Fruit fly (Drosophila melanogaster) whole organism, embryonic: ENCODE results near the gene Teh2.

Source experiments
- ATbp ChIP-seq: fragments of 200-800 bp; sonication (Bioruptor generic); optimal IDR thresholded peaks from 2 replicates; lab custom pipeline; 2017; ENCODE audit warnings: missing biosample characterization, mild to moderate bottlenecking, missing genetic modification characterization, missing genetic modification reagents
- Adf1 ChIP-seq: fragments of 200-800 bp; sonication (Bioruptor generic); IDR thresholded peaks from 2 replicates; pipeline ENCODE4 v1.3.6; 2022; ENCODE audit warnings: missing biosample characterization, missing genetic modification characterization
- Atf6 ChIP-seq: fragments of 200-800 bp; sonication (Bioruptor generic); IDR thresholded peaks from 2 replicates; pipeline ENCODE4 v1.3.6; 2022; ENCODE audit warnings: missing biosample characterization, missing genetic modification characterization
- Bteb2 ChIP-seq: fragments of 200-800 bp; sonication (Bioruptor generic); optimal IDR thresholded peaks from 2 replicates; lab custom pipeline; 2016; ENCODE audit warnings: missing biosample characterization, missing genetic modification characterization
- CG10267 ChIP-seq: fragments of 200-800 bp; sonication (Bioruptor generic); optimal IDR thresholded peaks from 2 replicates; lab custom pipeline; 2018; ENCODE audit warnings: missing biosample characterization, mild to moderate bottlenecking, missing genetic modification characterization, moderate library complexity
- CG10274 ChIP-seq: fragments of 200-800 bp; sonication (Bioruptor generic); optimal IDR thresholded peaks from 3 replicates; lab custom pipeline; 2017; ENCODE audit warnings: missing biosample characterization, mild to moderate bottlenecking, missing genetic modification characterization
- CG12219 ChIP-seq: fragments of 200-800 bp; sonication (Bioruptor generic); optimal IDR thresholded peaks from 3 replicates; lab custom pipeline; 2018; ENCODE audit warnings: missing biosample characterization, mild to moderate bottlenecking, missing genetic modification characterization
- CG13894 ChIP-seq: fragments of 200-800 bp; sonication (Bioruptor generic); optimal IDR thresholded peaks from 3 replicates; lab custom pipeline; 2018; ENCODE audit warnings: missing biosample characterization, mild to moderate bottlenecking, missing genetic modification characterization, moderate library complexity
- CG15011 ChIP-seq: fragments of 200-800 bp; sonication (Bioruptor generic); optimal IDR thresholded peaks from 3 replicates; lab custom pipeline; 2018; ENCODE audit warnings: missing biosample characterization, mild to moderate bottlenecking, missing genetic modification characterization
- CG15269 ChIP-seq: fragments of 200-800 bp; sonication (Bioruptor generic); optimal IDR thresholded peaks from 2 replicates; lab custom pipeline; 2018; ENCODE audit warnings: missing biosample characterization, mild to moderate bottlenecking, missing genetic modification characterization, moderate library complexity
- CG17328 ChIP-seq: fragments of 200-800 bp; sonication (Bioruptor generic); IDR thresholded peaks from 2 replicates; pipeline ENCODE4 v1.3.6; 2022; ENCODE audit warnings: missing biosample characterization, missing genetic modification characterization
- CG17385 ChIP-seq: fragments of 200-800 bp; sonication (Bioruptor generic); optimal IDR thresholded peaks from 3 replicates; lab custom pipeline; 2018; ENCODE audit warnings: missing biosample characterization, mild to moderate bottlenecking, missing genetic modification characterization
- CG17829 ChIP-seq: fragments of 200-800 bp; optimal IDR thresholded peaks from 2 replicates; lab custom pipeline; 2019; ENCODE audit warnings: missing biosample characterization, mild to moderate bottlenecking, missing genetic modification characterization, moderate library complexity
- CG1792 ChIP-seq: fragments of 200-800 bp; sonication (Bioruptor generic); optimal IDR thresholded peaks from 2 replicates; lab custom pipeline; 2016; ENCODE audit warnings: missing biosample characterization, missing genetic modification characterization
- CG2129 ChIP-seq: fragments of 200-800 bp; sonication (Bioruptor generic); IDR thresholded peaks from 2 replicates; pipeline ENCODE4 v1.3.6; 2022; ENCODE audit warnings: missing biosample characterization, missing genetic modification characterization; ENCODE audit not compliant: partially characterized antibody
- CG2875 ChIP-seq: fragments of 200-800 bp; sonication (Bioruptor generic); optimal IDR thresholded peaks from 2 replicates; lab custom pipeline; 2017; ENCODE audit warnings: missing biosample characterization, mild to moderate bottlenecking, missing genetic modification characterization, missing genetic modification reagents
- CG3065 ChIP-seq: fragments of 200-800 bp; sonication (Bioruptor generic); optimal IDR thresholded peaks from 2 replicates; lab custom pipeline; 2016; ENCODE audit warnings: missing biosample characterization, missing genetic modification characterization
- CG4328 ChIP-seq: fragments of 200-800 bp; sonication (Bioruptor generic); optimal IDR thresholded peaks from 3 replicates; lab custom pipeline; 2017; ENCODE audit warnings: missing biosample characterization, missing genetic modification reagents, missing genetic modification characterization
- CG6689 ChIP-seq: fragments of 200-800 bp; sonication (Bioruptor generic); IDR thresholded peaks from 2 replicates; pipeline ENCODE4 v1.3.6; 2022; ENCODE audit warnings: missing biosample characterization, missing genetic modification characterization
- CG7987 ChIP-seq: fragments of 200-800 bp; sonication (Bioruptor generic); optimal IDR thresholded peaks from 2 replicates; lab custom pipeline; 2018; ENCODE audit warnings: missing biosample characterization, mild to moderate bottlenecking, missing genetic modification characterization, moderate library complexity
- CG9797 ChIP-seq: fragments of 200-800 bp; sonication (Bioruptor generic); optimal IDR thresholded peaks from 3 replicates; lab custom pipeline; 2018; ENCODE audit warnings: missing biosample characterization, mild to moderate bottlenecking, missing genetic modification characterization
- Camta ChIP-seq: fragments of 200-800 bp; sonication (Bioruptor generic); optimal IDR thresholded peaks from 2 replicates; lab custom pipeline; 2016; ENCODE audit warnings: missing biosample characterization, missing genetic modification characterization
- CoRest ChIP-seq: fragments of 200-800 bp; sonication (Bioruptor generic); optimal IDR thresholded peaks from 3 replicates; lab custom pipeline; 2018; ENCODE audit warnings: missing biosample characterization, mild to moderate bottlenecking, missing genetic modification characterization, moderate library complexity
- D19A ChIP-seq: fragments of 200-800 bp; optimal IDR thresholded peaks from 3 replicates; lab custom pipeline; 2019; ENCODE audit warnings: missing biosample characterization, mild to moderate bottlenecking, missing genetic modification characterization, moderate library complexity
- HHEX ChIP-seq: fragments of 200-800 bp; sonication (Bioruptor generic); optimal IDR thresholded peaks from 3 replicates; lab custom pipeline; 2017; ENCODE audit warnings: missing biosample characterization, mild to moderate bottlenecking, missing genetic modification characterization, missing genetic modification reagents
- HmgD ChIP-seq: fragments of 200-800 bp; sonication (Bioruptor generic); optimal IDR thresholded peaks from 3 replicates; lab custom pipeline; 2016; ENCODE audit warnings: missing biosample characterization, missing genetic modification characterization
- Meics ChIP-seq: fragments of 200-800 bp; sonication (Bioruptor generic); optimal IDR thresholded peaks from 2 replicates; lab custom pipeline; 2017; ENCODE audit warnings: missing biosample characterization, mild to moderate bottlenecking, missing genetic modification characterization
- Myb ChIP-seq: fragments of 200-800 bp; sonication (Bioruptor generic); optimal IDR thresholded peaks from 2 replicates; lab custom pipeline; 2016; ENCODE audit warnings: missing biosample characterization, missing genetic modification characterization
- Neu2 ChIP-seq: fragments of 200-800 bp; sonication (Bioruptor generic); optimal IDR thresholded peaks from 3 replicates; lab custom pipeline; 2016; ENCODE audit warnings: missing biosample characterization, missing genetic modification characterization, borderline replicate concordance
- Oaz ChIP-seq: fragments of 200-800 bp; sonication (Bioruptor generic); IDR thresholded peaks from 2 replicates; pipeline ENCODE4 v1.3.6; 2022; ENCODE audit warnings: missing biosample characterization, missing genetic modification characterization
- Rfx ChIP-seq: fragments of 200-800 bp; sonication (Bioruptor generic); IDR thresholded peaks from 2 replicates; pipeline ENCODE4 v1.3.6; 2022; ENCODE audit warnings: missing biosample characterization, missing genetic modification characterization
- YL-1 ChIP-seq: fragments of 200-800 bp; sonication (Bioruptor generic); optimal IDR thresholded peaks from 3 replicates; lab custom pipeline; 2017; ENCODE audit warnings: missing biosample characterization, mild to moderate bottlenecking, missing genetic modification characterization
- aop ChIP-seq: fragments of 200-800 bp; sonication (Bioruptor generic); IDR thresholded peaks from 2 replicates; pipeline ENCODE4 v1.3.6; 2022; ENCODE audit warnings: missing biosample characterization, missing genetic modification characterization
- crp ChIP-seq, 2 experiments: fragments of 200-800 bp; sonication (Bioruptor generic); optimal IDR thresholded peaks; 2 replicates in 1 of 2; 3 replicates in 1 of 2; lab custom pipeline; 2017; ENCODE audit warnings: missing biosample characterization in 2 of 2, missing genetic modification characterization in 2 of 2, mild to moderate bottlenecking in 1 of 2, moderate library complexity in 1 of 2
- danr ChIP-seq: fragments of 200-800 bp; sonication (Bioruptor generic); IDR thresholded peaks from 2 replicates; pipeline ENCODE4 v1.3.6; 2022; ENCODE audit warnings: missing biosample characterization, missing genetic modification characterization
- en ChIP-seq: fragments of 200-800 bp; sonication (Bioruptor generic); optimal IDR thresholded peaks from 2 replicates; lab custom pipeline; 2016; ENCODE audit warnings: missing biosample characterization, missing genetic modification characterization
- gcm ChIP-seq: fragments of 200-800 bp; sonication (Bioruptor generic); optimal IDR thresholded peaks from 2 replicates; lab custom pipeline; 2019; ENCODE audit warnings: missing biosample characterization, mild to moderate bottlenecking, missing genetic modification characterization, moderate library complexity
- hb ChIP-seq: fragments of 200-800 bp; sonication (Bioruptor generic); IDR thresholded peaks from 3 replicates; pipeline ENCODE4 v1.3.6; 2022; ENCODE audit warnings: missing biosample characterization, missing genetic modification characterization; ENCODE audit not compliant: partially characterized antibody
- insv ChIP-seq, 2 experiments: fragments of 200-800 bp; sonication (Bioruptor generic); optimal IDR thresholded peaks; 3 replicates each; lab custom pipeline; 2016 to 2018; ENCODE audit warnings: missing biosample characterization in 2 of 2, missing genetic modification characterization in 2 of 2
- inv ChIP-seq: fragments of 200-800 bp; sonication (Bioruptor generic); IDR thresholded peaks from 2 replicates; pipeline ENCODE4 v1.3.6; 2022; ENCODE audit warnings: missing biosample characterization, missing genetic modification characterization; ENCODE audit not compliant: partially characterized antibody
- kah ChIP-seq: fragments of 200-800 bp; sonication (Bioruptor generic); optimal IDR thresholded peaks from 2 replicates; lab custom pipeline; 2018; ENCODE audit warnings: missing biosample characterization, mild to moderate bottlenecking, missing genetic modification characterization
- org-1 ChIP-seq: fragments of 200-800 bp; sonication (Bioruptor generic); optimal IDR thresholded peaks from 2 replicates; lab custom pipeline; 2017; ENCODE audit warnings: missing biosample characterization, missing genetic modification characterization
- p53 ChIP-seq: fragments of 200-800 bp; sonication (Bioruptor generic); optimal IDR thresholded peaks from 2 replicates; lab custom pipeline; 2016; ENCODE audit warnings: missing biosample characterization, missing genetic modification characterization
- ro ChIP-seq: fragments of 200-800 bp; sonication (Bioruptor generic); IDR thresholded peaks from 2 replicates; pipeline ENCODE4 v1.3.6; 2022; ENCODE audit warnings: missing biosample characterization, missing genetic modification characterization
- so ChIP-seq: fragments of 200-800 bp; sonication (Bioruptor generic); IDR thresholded peaks from 3 replicates; pipeline ENCODE4 v1.3.6; 2022; ENCODE audit warnings: missing biosample characterization, missing genetic modification characterization
- stc ChIP-seq: fragments of 200-800 bp; sonication (Bioruptor generic); IDR thresholded peaks from 2 replicates; pipeline ENCODE4 v1.3.6; 2022; ENCODE audit warnings: missing biosample characterization, missing genetic modification characterization
- tgo ChIP-seq: fragments of 200-800 bp; sonication (Bioruptor generic); IDR thresholded peaks from 3 replicates; pipeline ENCODE4 v1.3.6; 2022; ENCODE audit warnings: missing biosample characterization, missing genetic modification characterization
- toy ChIP-seq: fragments of 200-800 bp; sonication (Bioruptor generic); IDR thresholded peaks from 2 replicates; pipeline ENCODE4 v1.3.6; 2022; ENCODE audit warnings: missing biosample characterization, missing genetic modification characterization
- twi ChIP-seq: fragments of 200-800 bp; optimal IDR thresholded peaks from 2 replicates; lab custom pipeline; 2019; ENCODE audit warnings: missing biosample characterization, mild to moderate bottlenecking, missing genetic modification characterization, moderate library complexity

The Teh2 gene

DNA sequence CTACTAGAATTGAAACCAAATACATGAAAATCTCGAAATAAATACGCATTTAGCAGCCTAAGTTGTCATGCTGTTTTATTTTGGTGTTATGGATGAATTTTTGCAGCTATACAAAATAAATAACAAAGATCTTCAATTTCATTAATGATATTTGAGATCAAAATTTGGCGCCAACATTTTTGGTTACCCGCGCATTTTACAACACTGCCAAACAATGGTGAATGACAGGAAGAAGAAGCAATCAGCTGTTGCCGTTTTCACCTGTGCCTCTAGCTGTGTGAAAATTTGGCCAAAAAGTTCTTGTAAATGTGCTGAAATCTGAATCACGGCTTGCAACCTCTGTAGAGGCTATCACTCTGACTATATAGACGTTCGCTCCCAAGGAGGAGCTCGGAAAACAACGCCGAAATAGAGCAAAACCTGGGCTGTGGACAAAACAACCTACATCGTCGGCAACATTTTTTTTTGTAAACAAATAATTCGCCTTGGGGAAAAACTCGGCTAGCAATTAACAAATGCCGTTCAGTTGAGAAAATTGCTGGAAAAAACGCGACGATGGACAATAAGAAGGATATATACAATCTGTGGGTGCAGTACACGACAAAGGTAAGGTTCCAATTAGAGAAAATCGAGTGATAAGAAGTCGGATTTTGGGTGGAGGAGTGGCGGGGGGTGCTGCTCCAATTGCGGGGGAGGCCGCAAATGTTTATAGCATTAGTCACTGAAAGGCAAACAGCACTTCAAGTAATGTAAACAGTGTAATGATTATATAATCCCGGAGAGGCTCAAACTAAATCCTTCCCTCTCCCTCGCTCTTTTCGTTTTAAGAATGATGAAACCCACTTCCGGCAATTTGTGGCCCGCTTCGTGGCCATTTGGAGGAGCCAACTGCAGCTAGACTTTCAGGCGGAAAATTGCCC, 6.2 kb upstream of the Teh2 start, which contains the start of gene CG43367 (continued):
- TF ChIP-seq gcm (GFP tag; lab: Kevin White, UChicago) (no peak), CG6689 (no peak), HmgD (GFP tag; lab: Kevin White, UChicago) (peak; percentile 25), en (GFP tag; lab: Kevin White, UChicago) (no peak), CG1792 (GFP tag; lab: Kevin White, UChicago) (no peak), Atf6 (GFP tag; lab: Robert Waterston, UW) (0 out of 2 replicates have a peak, but pooled peaks have one; percentile 22), HHEX (GFP tag; lab: Kevin White, UChicago) (no peak), danr (no peak), CoRest (tag; lab: Kevin White, UChicago) (no peak), Bteb2 (GFP tag; lab: Kevin White, UChicago) (no peak), ATbp (GFP tag; lab: Kevin White, UChicago) (no peak), crp (GFP tag; optimal IDR thresholded peaks at IDR 0.05; lab: Kevin White, UChicago) (peak; percentile 94 to 98), org-1 (no peak), Oaz (no peak), hb (GFP tag; lab: Robert Waterston, UW) (no peak), CG7987 (no peak), D19A (tag; lab: Kevin White, UChicago) (no peak), CG2875 (GFP tag; lab: Kevin White, UChicago) (no peak), CG2129 (GFP tag; lab: Robert Waterston, UW) (no peak), CG10274 (GFP tag; lab: Kevin White, UChicago) (no peak), Rfx (peak; percentile 67), CG3065 (GFP tag; lab: Kevin White, UChicago) (no peak), insv (GFP tag; optimal IDR thresholded peaks at IDR 0.05; lab: Kevin White, UChicago) (peak in 1 of 2 experiments; percentile 47), Camta (GFP tag; lab: Kevin White, UChicago) (no peak), Meics (GFP tag; lab: Kevin White, UChicago) (no peak), CG4328 (GFP tag; lab: Kevin White, UChicago) (no peak), aop (GFP tag; lab: Robert Waterston, UW) (no peak), twi (tag; lab: Kevin White, UChicago) (no peak), so (0 out of 3 replicates have a peak, but pooled peaks have one; percentile 33), tgo (GFP tag; lab: Robert Waterston, UW) (no peak), CG15269 (tag; lab: Kevin White, UChicago) (no peak), CG9797 (GFP tag; lab: Kevin White, UChicago) (peak; percentile 0), CG15011 (GFP tag; lab: Kevin White, UChicago) (no peak), CG17328 (GFP tag; lab: Robert Waterston, UW) (no peak), CG12219 (GFP tag; lab: Kevin White, UChicago) (no peak), Neu2 (GFP tag; lab: Kevin White, UChicago) (no peak), toy (GFP tag; lab: Robert Waterston, UW) (no peak), stc (GFP tag; lab: Robert Waterston, UW) (peak; percentile 11; the same call in 1 of the 2 replicates), CG17829 (tag; lab: Kevin White, UChicago) (no peak), YL-1 (peak; percentile 45), Myb (peak; percentile 45), CG13894 (tag; lab: Kevin White, UChicago) (no peak), kah (no peak), Adf1 (GFP tag; lab: Robert Waterston, UW) (no peak), CG17385 (GFP tag; lab: Kevin White, UChicago) (peak; percentile 99), p53 (no peak), CG10267 (tag; lab: Kevin White, UChicago) (peak; percentile 96), ro (no peak), inv (GFP tag; lab: Robert Waterston, UW) (no peak)
